Worm (Caenorhabditis elegans): ENCODE data around the gene M117.6.
A peak's percentile ranks its signal among the peaks of the same experiment; 100 is the strongest.

The M117.6 gene

DNA sequence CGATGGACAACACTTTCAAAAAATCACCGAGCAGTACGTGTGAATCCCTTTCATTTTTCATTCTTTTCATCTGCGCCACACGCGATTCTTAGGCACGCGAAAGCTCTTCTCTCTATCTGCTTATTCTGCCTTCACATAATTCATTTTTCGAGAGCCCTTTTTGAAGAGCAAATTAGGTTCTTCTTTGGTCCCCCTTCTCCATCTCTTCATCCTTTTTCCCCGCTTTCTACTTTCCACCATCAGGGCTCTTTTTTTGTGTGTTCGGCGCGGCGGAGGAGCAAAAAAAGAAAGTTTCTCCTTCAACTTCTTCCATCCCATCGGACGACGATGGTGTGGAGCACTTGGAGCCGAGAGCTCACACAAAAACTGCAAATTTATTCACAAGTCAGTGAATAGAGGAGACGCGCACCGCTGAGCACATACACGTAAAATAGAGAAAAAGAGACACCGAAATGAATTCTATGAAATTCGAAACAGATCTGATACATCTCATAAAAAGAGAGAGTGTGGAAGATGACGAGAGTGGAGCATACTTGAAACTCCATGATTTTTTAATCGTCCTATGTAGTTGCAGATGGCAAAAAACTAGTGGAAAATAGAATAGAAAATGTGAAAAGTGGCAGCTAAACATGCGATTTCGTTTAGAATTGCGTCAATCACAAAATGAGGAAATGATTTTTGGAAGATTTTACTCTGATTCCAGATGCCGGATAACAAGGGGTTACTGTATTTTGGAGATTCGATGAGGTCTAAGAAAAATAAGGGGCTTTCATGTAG is 42.7 kb downstream of the M117.6 start:
- TF ChIP-seq nhr-232 (tag; optimal IDR thresholded peaks at IDR 0.05) (no peak), ref-2 (tag; optimal IDR thresholded peaks at IDR 0.05) (peak; percentile 18), ceh-9 (tag; optimal IDR thresholded peaks at IDR 0.05) (no peak), rnt-1 (tag; optimal IDR thresholded peaks at IDR 0.05) (no peak), syd-9 (tag; optimal IDR thresholded peaks at IDR 0.05) (no peak), ceh-31 (tag; optimal IDR thresholded peaks at IDR 0.05) (peak; percentile 44), K02D7.2 (tag; optimal IDR thresholded peaks at IDR 0.05) (no peak), dmd-4 (tag; optimal IDR thresholded peaks at IDR 0.05; ENCODE audit: borderline replicate concordance) (no peak), ceh-24 (tag; optimal IDR thresholded peaks at IDR 0.05) (no peak), K09A11.1 (tag; optimal IDR thresholded peaks at IDR 0.05; ENCODE audit: insufficient read depth) (no peak), unc-42 (tag; optimal IDR thresholded peaks at IDR 0.05) (peak; percentile 93), npax-4 (tag; optimal IDR thresholded peaks at IDR 0.05) (no peak), ceh-22 (tag; optimal IDR thresholded peaks at IDR 0.05) (no peak), pha-2 (tag; optimal IDR thresholded peaks at IDR 0.05) (no peak), unc-86 (tag; optimal IDR thresholded peaks at IDR 0.05) (no peak), hlh-30 (tag; optimal IDR thresholded peaks at IDR 0.05; ENCODE audit: insufficient read depth) (no peak), nhr-11 (tag; optimal IDR thresholded peaks at IDR 0.05) (no peak), Y22D7AL.16 (tag; optimal IDR thresholded peaks at IDR 0.05) (no peak), lin-11 (tag; optimal IDR thresholded peaks at IDR 0.05) (no peak), ceh-6 (GFP tag; optimal IDR thresholded peaks at IDR 0.05) (no peak)

DNA sequence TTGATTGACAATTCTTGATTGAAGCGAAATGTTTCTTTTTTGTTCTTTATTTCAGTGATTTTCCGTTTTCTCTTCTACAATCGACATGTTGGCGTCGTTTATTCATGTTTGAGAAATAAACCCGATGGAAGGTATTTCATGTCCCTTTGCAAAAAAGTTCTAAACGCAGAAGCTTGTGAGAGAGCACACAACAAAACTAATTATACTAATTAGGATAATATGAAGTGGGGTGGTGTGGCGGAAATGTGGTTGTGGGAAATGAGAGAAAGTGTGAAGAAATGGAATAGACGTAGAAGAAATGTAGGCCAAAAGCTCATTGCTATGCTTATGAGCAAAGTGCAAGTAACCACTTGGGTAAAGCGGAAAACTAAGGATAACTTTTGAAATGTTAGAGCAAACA is 45.1 kb downstream of the M117.6 start:
- peak; percentile 89 for TF ChIP-seq unc-42 (tag; optimal IDR thresholded peaks at IDR 0.05)
- TF ChIP-seq ceh-45 (GFP tag; IDR thresholded peaks at IDR 0.05), result no peak

DNA sequence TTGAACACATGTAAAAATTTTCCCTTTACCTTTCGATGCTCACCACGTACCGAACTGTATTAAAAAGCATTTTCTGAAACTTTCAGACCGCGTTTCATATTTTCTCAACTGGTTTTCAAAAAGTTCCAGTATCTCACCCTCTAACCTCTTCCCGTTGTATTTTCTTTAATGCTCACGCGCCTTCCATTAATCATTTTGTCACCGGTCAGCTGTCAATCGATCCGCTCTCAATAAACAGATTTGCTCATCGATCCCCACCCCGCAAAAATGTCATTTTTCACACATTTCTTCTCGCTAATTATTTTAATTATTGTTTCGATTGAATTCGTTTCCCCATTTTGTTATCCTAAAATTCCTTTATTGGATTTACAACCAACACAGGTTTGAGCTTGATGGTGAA is 48.9 kb downstream of the M117.6 start, which contains the start of gene lpr-2:
Gene lpr-2, plus strand, starts transcription at position 189 of the 400 bp plus-strand sequence.
- TF ChIP-seq ceh-24 (tag; optimal IDR thresholded peaks at IDR 0.05), result no peak
- TF ChIP-seq unc-55 (GFP tag; optimal IDR thresholded peaks at IDR 0.05), result peak; percentile 75
- no peak for TF ChIP-seq pax-1 (tag; optimal IDR thresholded peaks at IDR 0.05)
- TF ChIP-seq Y22D7AL.16 (tag; optimal IDR thresholded peaks at IDR 0.05), result no peak

Data from whole organism, late embryonic.